Fruit fly (Drosophila melanogaster): ENCODE measurements around the gene CG34161.

CG34161 gene

DNA sequence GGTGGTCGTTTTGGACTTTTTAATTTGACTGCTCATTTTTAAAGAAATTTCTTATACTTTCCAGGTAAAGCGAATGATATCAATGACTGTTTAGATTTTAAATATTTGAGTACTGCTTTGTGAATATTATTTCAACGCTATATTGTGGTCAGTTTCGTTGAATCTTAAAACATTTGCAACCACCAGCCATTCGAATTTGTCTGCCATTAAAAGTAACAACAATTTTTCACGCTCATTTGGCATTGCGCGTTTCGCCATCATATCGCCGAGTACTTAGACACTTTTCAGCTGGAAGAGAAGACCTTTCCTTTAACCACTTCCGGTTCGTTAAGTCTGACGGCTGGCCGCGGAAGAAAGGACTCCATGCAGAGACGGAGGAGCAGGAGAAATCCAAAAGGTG lies at the start of gene CG34161:
CG34161 (minus strand) TSS at position 101 of the 400 bp plus-strand sequence.
- TF ChIP-seq CG12659 (GFP tag; optimal IDR thresholded peaks at IDR 0.05) (no peak), CG3726 (GFP tag; IDR thresholded peaks at IDR 0.05) (no peak), CG15601 (tag; optimal IDR thresholded peaks at IDR 0.05) (no peak), Chrac-16 (GFP tag; optimal IDR thresholded peaks at IDR 0.05) (no peak), CG10979 (tag; optimal IDR thresholded peaks at IDR 0.05) (no peak), CG13123 (GFP tag; optimal IDR thresholded peaks at IDR 0.05) (no peak), HLH4C (GFP tag; IDR thresholded peaks at IDR 0.05; ENCODE audit: partially characterized antibody) (no peak), CG6854 (GFP tag; optimal IDR thresholded peaks at IDR 0.05) (no peak), Side (GFP tag; optimal IDR thresholded peaks at IDR 0.05) (no peak), Tbp (GFP tag; optimal IDR thresholded peaks at IDR 0.05) (no peak), salm (tag; optimal IDR thresholded peaks at IDR 0.05) (no peak), CG2129 (GFP tag; IDR thresholded peaks at IDR 0.05; ENCODE audit: partially characterized antibody) (no peak), CG6689 (GFP tag; IDR thresholded peaks at IDR 0.05) (no peak), Atf6 (GFP tag; IDR thresholded peaks at IDR 0.05) (no peak)

- TF ChIP-seq gsb (GFP tag; IDR thresholded peaks at IDR 0.05) (no peak), CTCF (GFP tag; optimal IDR thresholded peaks at IDR 0.05) (peak; percentile 78), Ets65A (GFP tag) (peak; percentile 45)
Observed at dm6 chr2L:10625935-10626334, 44.4 kb upstream of the CG34161 start.

DNA sequence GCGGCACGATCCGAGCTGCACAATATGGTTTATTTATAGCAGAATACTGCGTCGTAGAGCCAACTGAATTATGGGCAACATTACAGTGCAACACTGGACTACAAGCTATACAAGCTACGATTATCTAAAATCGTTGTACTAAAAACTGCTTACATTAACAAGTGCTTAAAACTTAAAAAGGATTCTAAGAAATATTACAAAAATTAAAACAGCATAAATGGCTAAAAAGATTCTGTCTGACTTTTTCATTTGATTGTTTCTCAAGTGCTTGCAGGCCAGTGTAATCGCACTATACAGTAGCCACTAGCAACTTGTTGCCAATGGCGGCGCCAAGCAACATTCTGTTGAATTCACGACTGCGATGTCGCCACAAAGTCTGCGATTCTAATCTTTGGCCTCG lies 35.3 kb upstream of the CG34161 start:
- TF ChIP-seq maf-S (GFP tag; optimal IDR thresholded peaks at IDR 0.05) (peak; percentile 46), odd (GFP tag; optimal IDR thresholded peaks at IDR 0.05) (peak; percentile 13), CG2678 (tag; optimal IDR thresholded peaks at IDR 0.05) (peak; percentile 77), mam (GFP tag; optimal IDR thresholded peaks at IDR 0.05) (peak; percentile 43), peb (GFP tag; IDR thresholded peaks at IDR 0.05) (peak; percentile 80), slp2 (GFP tag; optimal IDR thresholded peaks at IDR 0.05) (peak; percentile 29), CG4404 (GFP tag; IDR thresholded peaks at IDR 0.05) (peak; percentile 54; the same call in 1 of the 2 replicates), cad (GFP tag; optimal IDR thresholded peaks at IDR 0.05) (no peak), Doc2 (GFP tag; IDR thresholded peaks at IDR 0.05) (no peak), CG14965 (GFP tag; optimal IDR thresholded peaks at IDR 0.05; ENCODE audit: borderline replicate concordance) (no peak), jigr1 (GFP tag; IDR thresholded peaks at IDR 0.05) (0 out of 3 replicates have a peak, but pooled peaks have one; percentile 36), D19A (tag; optimal IDR thresholded peaks at IDR 0.05) (peak; percentile 66), gcm (GFP tag; optimal IDR thresholded peaks at IDR 0.05) (peak; percentile 47), CG9609 (GFP tag; optimal IDR thresholded peaks at IDR 0.05) (peak; percentile 49), CG14050 (GFP tag; IDR thresholded peaks at IDR 0.05) (peak; percentile 73), fd3F (GFP tag; optimal IDR thresholded peaks at IDR 0.05) (peak; percentile 21), Bdp1 (GFP tag; optimal IDR thresholded peaks at IDR 0.05) (peak; percentile 6), Lim3 (GFP tag; IDR thresholded peaks at IDR 0.05) (no peak), croc (GFP tag; conservative IDR thresholded peaks at IDR 0.05) (peak; percentile 76), gfzf (GFP tag; optimal IDR thresholded peaks at IDR 0.05) (no peak), CG1024 (GFP tag; IDR thresholded peaks at IDR 0.05) (peak; percentile 50; the same call in 1 of the 2 replicates), E2f2 (GFP tag; IDR thresholded peaks at IDR 0.05) (peak; percentile 67; the same call in 1 of the 2 replicates), Oaz (GFP tag; IDR thresholded peaks at IDR 0.05) (peak; percentile 47; the same call in 1 of the 2 replicates), CG17359 (tag; optimal IDR thresholded peaks at IDR 0.05) (peak; percentile 82), Taf1 (GFP tag; IDR thresholded peaks at IDR 0.05) (peak; percentile 11; the same call in 1 of the 2 replicates), trh (GFP tag; optimal IDR thresholded peaks at IDR 0.05) (no peak), fru (optimal IDR thresholded peaks at IDR 0.05) (no peak), CG9932 (GFP tag; IDR thresholded peaks at IDR 0.05) (no peak), tin (GFP tag; optimal IDR thresholded peaks at IDR 0.05) (peak; percentile 68), lilli (GFP tag; optimal IDR thresholded peaks at IDR 0.05) (peak; percentile 56), CG10959 (GFP tag; IDR thresholded peaks at IDR 0.05) (peak; percentile 67), CG11093 (GFP tag; IDR thresholded peaks at IDR 0.05) (peak; percentile 73), CG17385 (GFP tag; optimal IDR thresholded peaks at IDR 0.05) (peak; percentile 57), CG18476 (GFP tag; optimal IDR thresholded peaks at IDR 0.05) (peak; percentile 59)

All from whole organism, embryonic.